Worm (Caenorhabditis elegans) whole organism, L1 larva: ENCODE measurements around the gene clec-140.
A peak's percentile ranks its signal among the peaks of the same experiment; 100 is the strongest.

Experiments used
- C04F5.9 ChIP-seq: sonication (generic microtip); optimal IDR thresholded peaks from 2 replicates; lab custom pipeline; 2016; ENCODE audit warnings: missing genetic modification characterization, missing compliant biosample characterization
- F16B12.6 ChIP-seq: fragments of 150-350 bp; optimal IDR thresholded peaks from 2 replicates; lab custom pipeline; 2014; ENCODE audit warnings: missing biosample characterization, missing genetic modification characterization
- alr-1 ChIP-seq: fragments of 200-800 bp; sonication (Bioruptor generic); optimal IDR thresholded peaks from 2 replicates; lab custom pipeline; 2018; ENCODE audit warnings: borderline replicate concordance, mild to moderate bottlenecking, missing genetic modification characterization, missing compliant biosample characterization
- aly-2 ChIP-seq: fragments of 150-350 bp; optimal IDR thresholded peaks from 2 replicates; lab custom pipeline; 2014; ENCODE audit warnings: missing biosample characterization, missing genetic modification characterization
- ama-1 ChIP-seq: fragments of 150-350 bp; optimal IDR thresholded peaks from 2 replicates; lab custom pipeline; 2014
- blmp-1 ChIP-seq: fragments of 150-350 bp; optimal IDR thresholded peaks from 2 replicates; lab custom pipeline; 2014; ENCODE audit warnings: missing biosample characterization, missing genetic modification characterization
- ceh-63 ChIP-seq: fragments of 200-800 bp; sonication (Bioruptor generic); optimal IDR thresholded peaks from 2 replicates; lab custom pipeline; 2018; ENCODE audit warnings: mild to moderate bottlenecking, missing genetic modification characterization, missing compliant biosample characterization
- ceh-8 ChIP-seq: fragments of 200-800 bp; sonication (Bioruptor generic); optimal IDR thresholded peaks from 2 replicates; lab custom pipeline; 2018; ENCODE audit warnings: mild to moderate bottlenecking, missing genetic modification characterization, moderate library complexity, missing compliant biosample characterization
- ceh-88 ChIP-seq: fragments of 200-800 bp; sonication (Bioruptor generic); IDR thresholded peaks from 2 replicates; pipeline ENCODE4 v1.3.6; 2022; ENCODE audit warnings: missing genetic modification characterization, missing compliant biosample characterization
- ces-1 ChIP-seq: fragments of 150-350 bp; optimal IDR thresholded peaks from 2 replicates; lab custom pipeline; 2014; ENCODE audit warnings: missing biosample characterization, missing genetic modification reagents, missing genetic modification characterization
- dpl-1 ChIP-seq, 3 experiments: fragments of 150-350 bp in 2 of 3; sonication (generic microtip) in 1 of 3; optimal IDR thresholded peaks; 2 replicates each; lab custom pipeline; 2014 to 2017; ENCODE audit warnings: missing biosample characterization in 3 of 3, missing genetic modification characterization in 3 of 3, missing genetic modification reagents in 3 of 3
- dsc-1 ChIP-seq: sonication (generic microtip); optimal IDR thresholded peaks from 2 replicates; lab custom pipeline; 2016; ENCODE audit warnings: mild to moderate bottlenecking, missing genetic modification characterization, missing compliant biosample characterization
- efl-1 ChIP-seq, 4 experiments: fragments of 150-350 bp; optimal IDR thresholded peaks in 3 of 4; peaks in 1 of 4; 1 replicate in 1 of 4; 2 replicates in 3 of 4; lab custom pipeline; 2014; ENCODE audit warnings: missing biosample characterization in 2 of 4, missing genetic modification characterization in 2 of 4, missing genetic modification reagents in 2 of 4
- egl-27 ChIP-seq, 2 experiments: fragments of 150-350 bp in 1 of 2; sonication (generic microtip); optimal IDR thresholded peaks; 3 replicates each; lab custom pipeline; 2017 to 2018; ENCODE audit warnings: missing biosample characterization in 2 of 2, missing genetic modification characterization in 2 of 2, missing genetic modification reagents in 2 of 2
- elt-2 ChIP-seq: sonication (generic microtip); optimal IDR thresholded peaks from 2 replicates; lab custom pipeline; 2016; ENCODE audit warnings: missing genetic modification characterization, mild to moderate bottlenecking, inconsistent platforms, missing compliant biosample characterization, missing genetic modification reagents
- ets-5 ChIP-seq: fragments of 200-800 bp; sonication (Bioruptor generic); IDR thresholded peaks from 2 replicates; pipeline ENCODE4 v1.3.6; 2022; ENCODE audit warnings: missing genetic modification characterization, missing compliant biosample characterization
- fkh-4 ChIP-seq: sonication (generic microtip); optimal IDR thresholded peaks from 2 replicates; lab custom pipeline; 2016; ENCODE audit warnings: missing compliant biosample characterization, missing genetic modification characterization, borderline replicate concordance
- fkh-8 ChIP-seq: sonication (generic microtip); optimal IDR thresholded peaks from 2 replicates; lab custom pipeline; 2016; ENCODE audit warnings: mild to moderate bottlenecking, missing genetic modification characterization, missing compliant biosample characterization
- grh-1 ChIP-seq: fragments of 200-800 bp; sonication (Bioruptor generic); IDR thresholded peaks from 2 replicates; pipeline ENCODE4 v1.3.6; 2022; ENCODE audit warnings: missing genetic modification reagents, missing genetic modification characterization, missing compliant biosample characterization
- hlh-4 ChIP-seq: sonication (generic microtip); optimal IDR thresholded peaks from 2 replicates; lab custom pipeline; 2016; ENCODE audit warnings: mild to moderate bottlenecking, missing genetic modification characterization, missing compliant biosample characterization
- hpl-2 ChIP-seq: fragments of 150-350 bp; optimal IDR thresholded peaks from 2 replicates; lab custom pipeline; 2014; ENCODE audit warnings: missing biosample characterization, missing genetic modification reagents, missing genetic modification characterization
- lin-13 ChIP-seq: fragments of 150-350 bp; optimal IDR thresholded peaks from 2 replicates; lab custom pipeline; 2014; ENCODE audit warnings: missing biosample characterization, missing genetic modification reagents, missing genetic modification characterization
- lin-14 ChIP-seq: fragments of 200-800 bp; sonication (Bioruptor generic); optimal IDR thresholded peaks from 2 replicates; lab custom pipeline; 2018; ENCODE audit warnings: mild to moderate bottlenecking, missing genetic modification characterization, moderate library complexity, missing compliant biosample characterization
- lin-35 ChIP-seq, 2 experiments: fragments of 150-350 bp; optimal IDR thresholded peaks; 2 replicates each; lab custom pipeline; 2014; ENCODE audit warnings: missing biosample characterization in 2 of 2, missing genetic modification characterization in 2 of 2, missing genetic modification reagents in 2 of 2
- lin-39 ChIP-seq: fragments of 150-350 bp; optimal IDR thresholded peaks from 2 replicates; lab custom pipeline; 2014; ENCODE audit warnings: missing biosample characterization, missing genetic modification reagents, missing genetic modification characterization
- lsy-2 ChIP-seq, 2 experiments: fragments of 150-350 bp; optimal IDR thresholded peaks; 2 replicates each; lab custom pipeline; 2014; ENCODE audit warnings: missing biosample characterization in 2 of 2, missing genetic modification characterization in 2 of 2
- mef-2 ChIP-seq: fragments of 150-350 bp; optimal IDR thresholded peaks from 2 replicates; lab custom pipeline; 2014; ENCODE audit warnings: missing biosample characterization, missing genetic modification characterization
- mep-1 ChIP-seq: fragments of 150-350 bp; optimal IDR thresholded peaks from 2 replicates; lab custom pipeline; 2014; ENCODE audit warnings: missing biosample characterization, missing genetic modification characterization
- nhr-12 ChIP-seq: sonication (generic microtip); optimal IDR thresholded peaks from 2 replicates; lab custom pipeline; 2017; ENCODE audit warnings: missing biosample characterization, missing genetic modification characterization
- nhr-28 ChIP-seq: fragments of 150-350 bp; optimal IDR thresholded peaks from 2 replicates; lab custom pipeline; 2014; ENCODE audit warnings: missing biosample characterization, missing genetic modification characterization
- nhr-47 ChIP-seq: sonication (generic microtip); optimal IDR thresholded peaks from 2 replicates; lab custom pipeline; 2016; ENCODE audit warnings: mild to moderate bottlenecking, missing genetic modification characterization, moderate library complexity, missing compliant biosample characterization
- nhr-76 ChIP-seq: sonication (generic microtip); optimal IDR thresholded peaks from 2 replicates; lab custom pipeline; 2017; ENCODE audit warnings: missing biosample characterization, missing genetic modification characterization
- nhr-77 ChIP-seq: fragments of 150-350 bp; optimal IDR thresholded peaks from 2 replicates; lab custom pipeline; 2014; ENCODE audit warnings: missing biosample characterization, missing genetic modification characterization
- nhr-84 ChIP-seq: sonication (generic microtip); optimal IDR thresholded peaks from 2 replicates; lab custom pipeline; 2017; ENCODE audit warnings: missing biosample characterization, missing genetic modification characterization
- nhr-85 ChIP-seq: sonication (generic microtip); peaks from one replicate; lab custom pipeline; 2016; ENCODE audit warnings: missing genetic modification characterization, inconsistent platforms, missing compliant biosample characterization
- nhr-90 ChIP-seq: sonication (generic microtip); optimal IDR thresholded peaks from 2 replicates; lab custom pipeline; 2016; ENCODE audit warnings: mild to moderate bottlenecking, missing genetic modification characterization, missing compliant biosample characterization; ENCODE audit not compliant: poor library complexity
- pqm-1 ChIP-seq: sonication (generic microtip); optimal IDR thresholded peaks from 3 replicates; lab custom pipeline; 2017; ENCODE audit warnings: missing biosample characterization, missing genetic modification characterization
- rnt-1 ChIP-seq: sonication (generic microtip); optimal IDR thresholded peaks from 2 replicates; lab custom pipeline; 2016; ENCODE audit warnings: mild to moderate bottlenecking, missing genetic modification characterization, moderate library complexity, missing compliant biosample characterization
- skn-1 ChIP-seq: fragments of 150-350 bp; optimal IDR thresholded peaks from 2 replicates; lab custom pipeline; 2014; ENCODE audit warnings: missing biosample characterization, missing genetic modification characterization
- snu-23 ChIP-seq: sonication (generic microtip); optimal IDR thresholded peaks from 2 replicates; lab custom pipeline; 2016; ENCODE audit warnings: missing genetic modification characterization, missing compliant biosample characterization
- sox-4 ChIP-seq: sonication (generic microtip); optimal IDR thresholded peaks from 2 replicates; lab custom pipeline; 2016; ENCODE audit warnings: missing genetic modification characterization, missing compliant biosample characterization
- sptf-1 ChIP-seq: fragments of 150-350 bp; optimal IDR thresholded peaks from 2 replicates; lab custom pipeline; 2014; ENCODE audit warnings: missing biosample characterization, missing genetic modification characterization
- sup-37 ChIP-seq: fragments of 200-800 bp; sonication (Bioruptor generic); optimal IDR thresholded peaks from 2 replicates; lab custom pipeline; 2018; ENCODE audit warnings: mild to moderate bottlenecking, missing genetic modification characterization, missing compliant biosample characterization
- swsn-7 ChIP-seq: sonication (generic microtip); optimal IDR thresholded peaks from 2 replicates; lab custom pipeline; 2016; ENCODE audit warnings: missing genetic modification characterization, missing compliant biosample characterization
- tbx-2 ChIP-seq: sonication (generic microtip); optimal IDR thresholded peaks from 2 replicates; lab custom pipeline; 2016; ENCODE audit warnings: missing genetic modification characterization, missing compliant biosample characterization
- tlp-1 ChIP-seq: fragments of 150-350 bp; optimal IDR thresholded peaks from 2 replicates; lab custom pipeline; 2014; ENCODE audit warnings: missing biosample characterization, missing genetic modification characterization
- unc-130 ChIP-seq: fragments of 150-350 bp; optimal IDR thresholded peaks from 2 replicates; lab custom pipeline; 2017; ENCODE audit warnings: missing biosample characterization, missing genetic modification characterization, inconsistent platforms
- unc-30 ChIP-seq: sonication (generic microtip); optimal IDR thresholded peaks from 2 replicates; lab custom pipeline; 2017; ENCODE audit warnings: missing biosample characterization, missing genetic modification characterization
- vab-15 ChIP-seq: sonication (generic microtip); optimal IDR thresholded peaks from 2 replicates; lab custom pipeline; 2017; ENCODE audit warnings: missing genotype, mild to moderate bottlenecking, missing genetic modification characterization, missing compliant biosample characterization
- zag-1 ChIP-seq: fragments of 150-350 bp; optimal IDR thresholded peaks from 2 replicates; lab custom pipeline; 2014; ENCODE audit warnings: missing biosample characterization, missing genetic modification characterization
- ztf-4 ChIP-seq: fragments of 150-350 bp; optimal IDR thresholded peaks from 2 replicates; lab custom pipeline; 2014; ENCODE audit warnings: missing biosample characterization, missing genetic modification characterization

clec-140 gene

DNA sequence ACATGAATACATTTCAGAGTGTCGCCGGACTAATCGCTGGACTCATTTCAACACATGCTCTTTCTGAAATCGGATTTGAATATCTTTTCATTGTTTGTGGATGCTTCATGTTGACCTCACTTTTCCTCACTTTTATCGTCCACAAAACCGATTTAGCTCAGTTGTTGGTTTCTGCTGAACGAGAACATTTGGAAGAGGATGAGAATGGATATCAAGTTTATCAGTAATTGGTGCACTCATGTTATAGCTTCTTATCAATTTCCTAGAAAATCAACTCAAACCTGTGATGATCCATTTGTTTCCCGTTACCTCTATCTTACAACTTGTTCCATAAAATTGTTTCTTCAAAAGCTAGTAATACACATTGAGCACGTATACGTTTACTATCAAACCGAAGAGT lies 23.2 kb downstream of the clec-140 start:
- TF ChIP-seq aly-2 (tag; lab: Kevin White, UChicago) (peak; percentile 40), unc-30 (tag; lab: Kevin White, UChicago) (no peak), nhr-85 (tag; lab: Kevin White, UChicago) (peak; percentile 14)

DNA sequence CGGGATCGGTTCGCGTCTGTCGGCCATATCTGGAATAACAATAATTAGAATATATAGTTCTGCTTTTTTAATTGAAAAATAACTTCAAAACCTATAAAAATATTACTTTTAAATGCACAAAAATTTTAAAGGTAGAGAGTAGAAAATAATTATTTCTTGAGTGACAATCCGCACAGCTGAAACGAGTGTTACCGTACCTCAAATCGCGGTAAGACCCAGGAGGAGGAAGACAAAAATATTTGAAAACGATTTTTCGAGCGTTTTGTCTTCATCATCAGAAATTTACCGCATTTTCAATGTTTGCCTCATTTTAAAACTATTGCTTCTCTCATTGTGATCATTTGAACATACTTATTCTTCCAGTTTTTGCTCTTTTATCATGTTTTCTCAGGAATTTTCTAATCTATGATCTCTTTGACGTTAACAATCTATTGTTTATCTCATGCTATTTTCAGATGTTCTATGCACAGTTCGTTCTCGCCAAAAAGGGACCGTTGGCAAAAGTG lies 25.5 kb downstream of the clec-140 start, which contains the start of the genes rpn-5 and scc-1:
rpn-5 (minus strand) TSS at position 162 of the 506 bp plus-strand sequence.
scc-1 (plus strand) TSS at position 456 of the 506 bp plus-strand sequence.
- TF ChIP-seq lin-39 (peak; percentile 56), nhr-28 (no peak), dsc-1 (tag; lab: Kevin White, UChicago) (peak; percentile 58), hpl-2 (no peak), unc-30 (tag; lab: Kevin White, UChicago) (no peak), efl-1 (optimal IDR thresholded peaks at IDR 0.05; lab: Kevin White, UChicago) (peak; percentile 93 to 96), efl-1 (GFP tag; optimal IDR thresholded peaks at IDR 0.05 in 1 of 2; lab: Kevin White, UChicago) (peak; percentile 94 to 99), blmp-1 (tag; lab: Kevin White, UChicago) (peak; percentile 75), ceh-63 (GFP tag; lab: Kevin White, UChicago) (no peak), nhr-84 (tag; lab: Kevin White, UChicago) (no peak), unc-130 (peak; percentile 84), hlh-4 (tag; lab: Kevin White, UChicago) (no peak), tbx-2 (peak; percentile 67), elt-2 (tag; lab: Kevin White, UChicago) (peak; percentile 32), skn-1 (tag; lab: Kevin White, UChicago) (peak; percentile 100), nhr-12 (tag; lab: Kevin White, UChicago) (no peak), lin-13 (peak; percentile 52), fkh-8 (tag; lab: Kevin White, UChicago) (peak; percentile 12), mef-2 (no peak), sptf-1 (tag; lab: Kevin White, UChicago) (no peak), zag-1 (tag; lab: Kevin White, UChicago) (no peak), nhr-47 (tag; lab: Kevin White, UChicago) (peak; percentile 75), ceh-88 (GFP tag; lab: Robert Waterston, UW) (peak; percentile 22; the same call in 1 of the 2 replicates), C04F5.9 (tag; lab: Kevin White, UChicago) (no peak), swsn-7 (tag; lab: Kevin White, UChicago) (peak; percentile 66), fkh-4 (tag; lab: Kevin White, UChicago) (no peak), snu-23 (GFP tag; lab: Kevin White, UChicago) (peak; percentile 77), sup-37 (no peak), ets-5 (no peak), tlp-1 (no peak), nhr-90 (tag; lab: Kevin White, UChicago) (peak; percentile 58), lsy-2 (tag; optimal IDR thresholded peaks at IDR 0.05; lab: Kevin White, UChicago) (peak; percentile 99 to 100), vab-15 (tag; lab: Kevin White, UChicago) (peak; percentile 62), egl-27 (tag; optimal IDR thresholded peaks at IDR 0.05; lab: Kevin White, UChicago) (no peak), ztf-4 (tag; lab: Kevin White, UChicago) (peak; percentile 17), pqm-1 (no peak), nhr-77 (tag; lab: Kevin White, UChicago) (peak; percentile 42), lin-14 (GFP tag; lab: Kevin White, UChicago) (peak; percentile 63), grh-1 (GFP tag; lab: Robert Waterston, UW) (no peak), dpl-1 (GFP tag; optimal IDR thresholded peaks at IDR 0.05; lab: Kevin White, UChicago) (peak; percentile 91 to 95 (median 91)), sox-4 (tag; lab: Kevin White, UChicago) (no peak), F16B12.6 (tag; lab: Kevin White, UChicago) (peak; percentile 44), ces-1 (GFP tag; lab: Kevin White, UChicago) (no peak), mep-1 (tag; lab: Kevin White, UChicago) (peak; percentile 79), lin-35 (GFP tag; optimal IDR thresholded peaks at IDR 0.05; lab: Kevin White, UChicago) (peak; percentile 92 to 97), rnt-1 (tag; lab: Kevin White, UChicago) (peak; percentile 77), ceh-8 (peak; percentile 45), nhr-76 (tag; lab: Kevin White, UChicago) (no peak), alr-1 (tag; lab: Kevin White, UChicago) (no peak), ama-1 (lab: Kevin White, UChicago) (no peak)
